Fruit fly (Drosophila melanogaster): ENCODE results near the gene CG33299.

Gene CG33299

dm6 chr2L:9679789-9680188, 23.4 kb downstream of the CG33299 start:
- TF ChIP-seq CG8478 (optimal IDR thresholded peaks at IDR 0.05) (no peak), psq (optimal IDR thresholded peaks at IDR 0.05) (no peak), Dll (optimal IDR thresholded peaks at IDR 0.05) (no peak), EcR (GFP tag; optimal IDR thresholded peaks at IDR 0.05) (no peak)

- TF ChIP-seq usp (GFP tag; optimal IDR thresholded peaks at IDR 0.05) (no peak), psq (optimal IDR thresholded peaks at IDR 0.05) (no peak), Dll (optimal IDR thresholded peaks at IDR 0.05) (no peak), EcR (GFP tag; optimal IDR thresholded peaks at IDR 0.05) (no peak), pan (optimal IDR thresholded peaks at IDR 0.05) (no peak)
These were observed 27.7 kb downstream of the CG33299 start for dm6 chr2L:9684108-9684507.

dm6 chr2L:9685184-9685583, 28.8 kb downstream of the CG33299 start:
- no peak for TF ChIP-seq usp (GFP tag; optimal IDR thresholded peaks at IDR 0.05)
- no peak for TF ChIP-seq psq (optimal IDR thresholded peaks at IDR 0.05)
- TF ChIP-seq pan (optimal IDR thresholded peaks at IDR 0.05), result no peak
- no peak for TF ChIP-seq CG8478 (optimal IDR thresholded peaks at IDR 0.05)
- no peak for TF ChIP-seq EcR (GFP tag; optimal IDR thresholded peaks at IDR 0.05)
- TF ChIP-seq Dll (optimal IDR thresholded peaks at IDR 0.05), result no peak

dm6 chr2L:9685993-9686392, 29.6 kb downstream of the CG33299 start:
- TF ChIP-seq CG8478 (optimal IDR thresholded peaks at IDR 0.05), result no peak
- no peak for TF ChIP-seq EcR (GFP tag; optimal IDR thresholded peaks at IDR 0.05)
- TF ChIP-seq Dll (optimal IDR thresholded peaks at IDR 0.05), result no peak
- TF ChIP-seq usp (GFP tag; optimal IDR thresholded peaks at IDR 0.05), result no peak
- TF ChIP-seq psq (optimal IDR thresholded peaks at IDR 0.05), result no peak
- TF ChIP-seq pan (optimal IDR thresholded peaks at IDR 0.05), result no peak

dm6 chr2L:9690550-9691197, 34.3 kb downstream of the CG33299 start:
- TF ChIP-seq pan (optimal IDR thresholded peaks at IDR 0.05), result no peak

dm6 chr2L:9691230-9691629, 34.8 kb downstream of the CG33299 start:
- TF ChIP-seq EcR (GFP tag; optimal IDR thresholded peaks at IDR 0.05), result no peak
- TF ChIP-seq pan (optimal IDR thresholded peaks at IDR 0.05), result no peak
- no peak for TF ChIP-seq usp (GFP tag; optimal IDR thresholded peaks at IDR 0.05)
- no peak for TF ChIP-seq Dll (optimal IDR thresholded peaks at IDR 0.05)
- TF ChIP-seq CG8478 (optimal IDR thresholded peaks at IDR 0.05), result no peak
- no peak for TF ChIP-seq psq (optimal IDR thresholded peaks at IDR 0.05)

dm6 chr2L:9692364-9693348, 36.3 kb downstream of the CG33299 start:
- TF ChIP-seq CG8478 (optimal IDR thresholded peaks at IDR 0.05) (no peak), usp (GFP tag; optimal IDR thresholded peaks at IDR 0.05) (no peak), Dll (optimal IDR thresholded peaks at IDR 0.05) (no peak), EcR (GFP tag; optimal IDR thresholded peaks at IDR 0.05) (no peak), psq (optimal IDR thresholded peaks at IDR 0.05) (no peak)

- no peak for TF ChIP-seq EcR (GFP tag; optimal IDR thresholded peaks at IDR 0.05)
- no peak for TF ChIP-seq Dll (optimal IDR thresholded peaks at IDR 0.05)
- TF ChIP-seq CG8478 (optimal IDR thresholded peaks at IDR 0.05), result no peak
- no peak for TF ChIP-seq usp (GFP tag; optimal IDR thresholded peaks at IDR 0.05)
- TF ChIP-seq pan (optimal IDR thresholded peaks at IDR 0.05), result no peak
- no peak for TF ChIP-seq psq (optimal IDR thresholded peaks at IDR 0.05)
These were observed 37.7 kb downstream of the CG33299 start for dm6 chr2L:9693924-9694610.

dm6 chr2L:9695723-9696122, 39.3 kb downstream of the CG33299 start:
- no peak for TF ChIP-seq CG8478 (optimal IDR thresholded peaks at IDR 0.05)
- no peak for TF ChIP-seq pan (optimal IDR thresholded peaks at IDR 0.05)
- TF ChIP-seq Dll (optimal IDR thresholded peaks at IDR 0.05), result no peak
- TF ChIP-seq EcR (GFP tag; optimal IDR thresholded peaks at IDR 0.05), result no peak
- no peak for TF ChIP-seq psq (optimal IDR thresholded peaks at IDR 0.05)
- TF ChIP-seq usp (GFP tag; optimal IDR thresholded peaks at IDR 0.05), result no peak

- TF ChIP-seq usp (GFP tag; optimal IDR thresholded peaks at IDR 0.05) (no peak), Dll (optimal IDR thresholded peaks at IDR 0.05) (no peak), EcR (GFP tag; optimal IDR thresholded peaks at IDR 0.05) (no peak), psq (optimal IDR thresholded peaks at IDR 0.05) (no peak), pan (optimal IDR thresholded peaks at IDR 0.05) (no peak), CG8478 (optimal IDR thresholded peaks at IDR 0.05) (no peak)
These were observed 41.2 kb downstream of the CG33299 start for dm6 chr2L:9697561-9697960.

dm6 chr2L:9698092-9698922, 41.9 kb downstream of the CG33299 start:
- no peak for TF ChIP-seq pan (optimal IDR thresholded peaks at IDR 0.05)
- peak; percentile 60 for TF ChIP-seq CG8478 (optimal IDR thresholded peaks at IDR 0.05)
